Fruit fly (Drosophila melanogaster) whole organism, pupa: ENCODE results near the gene CG33631.

Source experiments
- CG10348 ChIP-seq: fragments of 200-800 bp; sonication (Bioruptor generic); IDR thresholded peaks from 2 replicates; pipeline ENCODE4 v1.3.6; 2022; ENCODE audit warnings: missing biosample characterization, missing genetic modification characterization
- CG15710 ChIP-seq: fragments of 200-800 bp; sonication (Bioruptor generic); optimal IDR thresholded peaks from 2 replicates; lab custom pipeline; 2018; ENCODE audit warnings: missing biosample characterization, mild to moderate bottlenecking, missing genetic modification characterization, moderate library complexity
- CG34367 ChIP-seq: fragments of 200-800 bp; sonication (Bioruptor generic); optimal IDR thresholded peaks from 2 replicates; lab custom pipeline; 2018; ENCODE audit warnings: missing biosample characterization, mild to moderate bottlenecking, missing genetic modification characterization
- CG4496 ChIP-seq: fragments of 200-800 bp; sonication (Bioruptor generic); IDR thresholded peaks from 3 replicates; pipeline ENCODE4 v1.3.6; 2022; ENCODE audit warnings: missing biosample characterization, missing genetic modification characterization
- CG8301 ChIP-seq: fragments of 200-800 bp; sonication (Bioruptor generic); optimal IDR thresholded peaks from 2 replicates; lab custom pipeline; 2018; ENCODE audit warnings: missing biosample characterization, mild to moderate bottlenecking, missing genetic modification characterization
- EcR ChIP-seq: fragments of 200-800 bp; sonication (Bioruptor generic); optimal IDR thresholded peaks from 3 replicates; lab custom pipeline; 2019; ENCODE audit warnings: missing biosample characterization, missing genetic modification characterization, mild to moderate bottlenecking, moderate library complexity, missing genetic modification reagents
- Pif1A ChIP-seq: fragments of 200-800 bp; sonication (Bioruptor generic); optimal IDR thresholded peaks from 3 replicates; lab custom pipeline; 2016; ENCODE audit warnings: missing biosample characterization, missing genetic modification characterization
- fd96Ca ChIP-seq: fragments of 200-800 bp; sonication (Bioruptor generic); IDR thresholded peaks from 3 replicates; pipeline ENCODE4 v1.3.6; 2022; ENCODE audit warnings: missing biosample characterization, missing genetic modification characterization

- TF ChIP-seq CG34367 (tag; lab: Kevin White, UChicago) (no peak), CG8301 (tag; lab: Kevin White, UChicago) (no peak), CG15710 (tag; lab: Kevin White, UChicago) (no peak), CG4496 (GFP tag; lab: Robert Waterston, UW) (no peak), fd96Ca (GFP tag; lab: Robert Waterston, UW) (no peak), Pif1A (GFP tag; lab: Kevin White, UChicago) (no peak), CG10348 (GFP tag; lab: Robert Waterston, UW) (no peak), EcR (GFP tag; lab: Kevin White, UChicago) (peak; percentile 55)
Observed at dm6 chr3R:10097531-10098295, 33.9 kb downstream of the CG33631 start.
